Worm (Caenorhabditis elegans) whole organism, L4/young adult: ENCODE data around the gene F44E2.9.

Source experiments
- W03F9.2 ChIP-seq: fragments of 150-350 bp; optimal IDR thresholded peaks from 2 replicates; lab custom pipeline; 2014; ENCODE audit warnings: missing biosample characterization, missing genetic modification characterization
- dao-5 ChIP-seq: sonication (generic microtip); optimal IDR thresholded peaks from 2 replicates; lab custom pipeline; 2016; ENCODE audit warnings: missing genotype, missing genetic modification characterization, moderate library complexity, missing compliant biosample characterization
- him-1 ChIP-seq: sonication (generic microtip); optimal IDR thresholded peaks from 2 replicates; lab custom pipeline; 2016; ENCODE audit warnings: missing genotype, missing genetic modification reagents, missing genetic modification characterization, missing compliant biosample characterization

Gene F44E2.9

DNA sequence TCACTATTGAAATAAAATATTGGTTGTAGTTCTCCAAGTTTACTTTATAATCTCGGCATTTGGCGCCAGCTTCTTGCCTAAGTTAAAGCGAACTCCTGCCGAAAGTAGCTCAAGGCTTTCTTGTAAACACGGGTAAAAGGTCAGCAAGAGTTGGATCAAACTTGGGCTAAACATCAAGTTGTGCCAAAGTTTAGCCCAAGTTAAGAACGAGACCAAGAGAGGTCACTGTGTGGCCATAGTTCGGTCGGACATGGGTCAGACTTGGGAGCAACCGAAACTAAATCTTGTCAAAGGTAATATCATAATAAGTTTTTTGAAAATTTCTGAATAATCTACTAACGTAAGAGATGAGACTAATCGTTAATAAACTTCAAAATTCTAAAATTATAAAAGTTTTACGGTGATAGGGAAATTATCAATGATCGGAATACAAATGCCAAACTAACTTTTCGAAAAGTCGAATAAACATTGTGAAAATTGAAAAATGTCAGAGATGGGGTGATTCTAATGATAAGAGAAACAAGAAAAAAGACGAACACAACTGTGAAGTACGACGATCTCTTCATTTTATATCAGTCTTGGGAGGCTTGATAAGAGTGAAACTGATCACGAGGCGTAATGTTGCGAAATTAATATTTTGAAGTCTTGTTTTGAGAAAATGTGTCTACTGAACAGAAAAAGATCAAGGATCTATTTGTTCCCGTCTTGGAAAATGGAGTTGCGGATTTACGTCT is 17.8 kb upstream of the F44E2.9 start:
- TF ChIP-seq W03F9.2 (tag; lab: Kevin White, UChicago) (peak; percentile 22), dao-5 (no peak)

DNA sequence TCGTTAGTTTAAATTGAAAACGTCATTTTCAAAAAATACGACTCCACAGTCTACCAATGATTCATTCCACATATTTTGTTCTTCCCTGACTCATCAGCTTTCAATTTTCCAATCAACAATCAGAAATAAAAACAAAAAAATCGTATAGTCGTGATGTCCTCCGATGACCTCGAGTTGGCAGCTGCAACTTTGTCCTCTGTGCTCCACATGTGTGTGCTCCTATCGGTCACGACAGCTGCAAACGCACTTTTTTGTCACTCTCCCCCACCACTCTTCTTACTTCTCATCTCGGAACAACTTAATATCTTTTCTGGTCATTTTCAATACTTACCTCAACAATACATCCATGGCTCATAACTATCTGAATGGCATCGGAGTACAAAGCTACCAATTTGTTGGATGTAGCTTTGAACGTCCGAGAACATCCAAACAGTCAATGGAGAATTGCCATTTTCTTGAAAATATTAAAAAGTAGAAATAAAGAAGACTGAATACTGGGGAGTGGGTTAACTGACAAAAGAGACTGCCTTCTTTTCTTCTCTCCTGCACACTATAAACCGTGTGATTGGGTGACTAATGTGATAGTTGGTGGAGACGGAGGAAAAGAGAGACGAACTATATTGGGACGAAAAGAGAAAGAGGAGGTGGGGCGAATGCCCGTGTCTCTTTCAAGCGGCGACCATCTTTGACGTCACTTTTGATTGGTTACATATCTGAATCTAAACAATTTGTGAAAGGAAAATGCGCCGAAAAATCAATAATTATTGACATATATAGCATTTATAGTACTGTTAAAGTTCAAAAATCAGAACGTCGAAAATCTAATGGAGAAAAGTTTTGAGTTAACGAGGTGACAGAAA is 16.9 kb upstream of the F44E2.9 start:
- TF ChIP-seq dao-5 (no peak), him-1 (tag; lab: Kevin White, UChicago) (no peak), W03F9.2 (tag; lab: Kevin White, UChicago) (no peak)

DNA sequence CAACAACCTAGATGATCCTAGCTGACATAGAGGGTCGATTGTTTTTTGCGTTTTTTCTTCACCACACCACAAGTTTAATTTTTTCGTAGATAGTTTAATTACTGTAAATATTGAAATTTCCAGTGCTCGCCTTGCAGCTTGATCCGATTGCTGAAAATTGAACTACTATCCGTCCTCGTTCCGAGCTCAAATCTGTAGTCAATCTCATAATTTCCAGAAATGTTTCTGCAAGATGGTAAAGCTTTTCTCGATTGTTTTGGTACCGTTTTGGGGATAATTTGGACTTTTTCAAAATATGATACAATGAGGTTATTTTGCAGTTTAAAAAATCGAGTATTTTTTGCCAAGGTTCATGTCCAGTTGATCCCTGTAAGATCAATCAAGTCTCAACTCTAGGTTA is 15.7 kb upstream of the F44E2.9 start:
- TF ChIP-seq W03F9.2 (tag; lab: Kevin White, UChicago) (no peak), dao-5 (no peak), him-1 (tag; lab: Kevin White, UChicago) (no peak)

DNA sequence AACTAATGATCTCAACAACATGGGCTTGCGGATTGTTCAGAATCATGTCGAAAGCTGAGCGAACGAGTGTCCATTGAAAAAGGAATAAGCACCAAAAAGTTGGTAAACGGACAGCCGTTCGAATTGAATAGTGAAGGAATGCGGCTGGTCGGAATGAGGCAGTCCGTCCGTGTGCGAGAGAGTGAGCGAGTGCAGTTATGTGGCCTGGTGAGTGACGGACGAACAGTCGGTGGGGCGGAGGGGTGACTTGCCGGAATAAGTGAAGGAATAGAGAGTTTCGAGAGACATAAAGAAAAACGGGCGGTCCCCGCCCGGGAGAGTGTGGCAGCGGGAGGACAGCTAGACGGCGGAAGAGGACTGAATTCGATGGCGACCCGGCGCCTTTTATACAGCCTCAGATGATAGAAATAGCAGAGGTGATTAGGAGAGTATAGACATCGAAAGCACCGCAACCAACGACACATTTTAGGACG is 15.0 kb upstream of the F44E2.9 start:
- TF ChIP-seq dao-5 (peak; percentile 45), him-1 (tag; lab: Kevin White, UChicago) (no peak), W03F9.2 (tag; lab: Kevin White, UChicago) (peak; percentile 45)

DNA sequence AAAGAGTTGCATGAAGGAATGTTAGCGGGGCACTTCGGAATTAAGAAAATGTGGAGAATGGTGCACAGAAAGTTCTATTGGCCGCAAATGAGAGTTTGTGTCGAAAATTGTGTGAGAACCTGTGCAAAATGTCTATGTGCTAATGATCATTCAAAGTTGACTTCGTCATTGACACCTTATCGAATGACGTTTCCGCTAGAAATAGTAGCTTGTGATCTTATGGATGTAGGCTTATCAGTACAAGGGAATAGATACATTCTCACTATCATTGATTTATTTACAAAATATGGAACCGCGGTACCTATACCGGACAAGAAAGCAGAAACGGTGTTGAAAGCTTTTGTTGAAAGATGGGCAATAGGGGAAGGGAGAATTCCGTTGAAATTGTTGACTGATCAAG is 8.2 kb upstream of the F44E2.9 start:
- TF ChIP-seq him-1 (tag; lab: Kevin White, UChicago) = no peak
- no peak for TF ChIP-seq W03F9.2 (tag; lab: Kevin White, UChicago)
- TF ChIP-seq dao-5 = no peak

DNA sequence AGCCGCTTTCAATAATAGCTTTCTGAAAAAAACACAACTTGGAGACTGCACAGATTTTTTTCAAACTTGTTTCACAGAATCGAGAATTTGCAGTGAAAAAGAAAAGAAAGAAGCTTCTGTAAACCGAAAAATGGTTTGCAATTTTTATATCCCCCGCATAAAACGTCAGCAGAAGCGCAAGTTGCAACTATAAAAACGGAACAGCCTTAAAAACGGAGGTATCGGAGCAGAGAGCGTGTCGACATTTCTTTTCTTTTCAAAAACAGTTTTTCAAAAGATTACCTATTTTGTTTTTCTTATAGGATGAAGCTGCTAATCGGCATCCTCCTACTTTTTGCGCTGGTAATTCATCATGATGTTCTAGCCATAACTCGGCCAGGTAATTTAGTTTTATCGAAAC is 1.6 kb upstream of the F44E2.9 start, which contains the start of gene plg-1:
TSS of gene plg-1 (plus strand) at position 301 of the 400 bp plus-strand sequence.
- no peak for TF ChIP-seq W03F9.2 (tag; lab: Kevin White, UChicago)
- TF ChIP-seq dao-5 = no peak
- TF ChIP-seq him-1 (tag; lab: Kevin White, UChicago) = no peak

DNA sequence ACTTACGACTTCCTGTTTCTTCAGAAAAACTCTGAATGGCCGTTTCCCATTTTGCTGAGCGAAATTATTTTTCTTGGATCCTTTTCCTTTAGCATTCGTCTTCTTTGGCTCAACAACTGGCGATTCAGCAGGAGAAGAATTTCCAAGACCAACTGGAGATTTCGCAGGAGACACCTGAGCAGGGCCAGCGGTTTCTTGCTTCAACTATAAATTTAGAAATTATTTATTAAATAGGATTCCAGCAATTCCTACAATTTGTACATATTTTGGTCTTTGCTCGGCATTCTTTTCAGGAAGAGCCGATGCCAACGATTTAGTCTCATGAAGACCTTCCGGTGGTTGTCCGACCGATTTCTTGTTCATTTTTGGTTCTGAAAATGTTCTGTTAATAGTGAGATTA is 825 bp downstream of the F44E2.9 start, which contains the start of gene F44E2.8:
TSS of gene F44E2.8 (minus strand) at position 371 of the 400 bp plus-strand sequence.
- TF ChIP-seq dao-5 (no peak), W03F9.2 (tag; lab: Kevin White, UChicago) (no peak)

DNA sequence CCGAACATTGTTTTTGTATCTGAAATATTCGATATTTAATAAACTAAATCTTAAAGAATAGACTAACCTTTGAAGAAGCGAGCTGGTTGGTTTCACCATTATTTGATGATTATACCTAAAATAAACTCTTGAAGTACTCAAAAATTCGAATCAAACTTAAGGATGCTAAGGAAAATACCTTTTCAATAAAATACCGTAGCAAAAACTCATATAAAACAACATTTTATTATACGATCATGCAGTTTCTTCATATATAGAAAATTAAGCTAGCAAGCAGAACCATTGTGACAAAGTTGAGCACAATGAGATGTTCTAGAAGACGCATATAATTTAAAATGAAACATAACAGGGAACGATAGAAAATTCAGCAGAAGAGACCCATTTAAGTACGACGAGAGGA is 2.0 kb downstream of the F44E2.9 start, which contains the start of gene F44E2.7:
TSS of gene F44E2.7 (minus strand) at position 101 of the 400 bp plus-strand sequence.
- TF ChIP-seq W03F9.2 (tag; lab: Kevin White, UChicago) = no peak

DNA sequence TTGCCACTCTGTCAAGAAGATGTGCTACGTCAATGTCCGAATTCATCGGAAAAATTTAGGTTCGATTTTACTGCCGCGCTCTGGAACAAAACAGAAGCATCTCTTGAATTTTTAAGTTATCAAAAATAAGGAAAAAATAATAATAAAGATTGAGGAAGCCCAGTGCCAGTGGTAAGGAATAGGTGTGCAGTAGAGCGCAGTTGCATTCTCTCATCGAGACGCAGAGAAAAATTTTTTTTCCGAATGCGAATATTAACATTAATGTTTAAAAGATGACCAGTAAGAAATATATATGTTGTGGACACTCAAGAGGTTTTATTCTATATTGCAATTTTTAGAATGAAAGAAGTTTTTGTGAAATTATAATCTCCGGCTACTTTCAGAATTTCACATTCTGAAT is 2.6 kb downstream of the F44E2.9 start:
- TF ChIP-seq W03F9.2 (tag; lab: Kevin White, UChicago) (peak; percentile 73), him-1 (tag; lab: Kevin White, UChicago) (no peak), dao-5 (no peak)

DNA sequence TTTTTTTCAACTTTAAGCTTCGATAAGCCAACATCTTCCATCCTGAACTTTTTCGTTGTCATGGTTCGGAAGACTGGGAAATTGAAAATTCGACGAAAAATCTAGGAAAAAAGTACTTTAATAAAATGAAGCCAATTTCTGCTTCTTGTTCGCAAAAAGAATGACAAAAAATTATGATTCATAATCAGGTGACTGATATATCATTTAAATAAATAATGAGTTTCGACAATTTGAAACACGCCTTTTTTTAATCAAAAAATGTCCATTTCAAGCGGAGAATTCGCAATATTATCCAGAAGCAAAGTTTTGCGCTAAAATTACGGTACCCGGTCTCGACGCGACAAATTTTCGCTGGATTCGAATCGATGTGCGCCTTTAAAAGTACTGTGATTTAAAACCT is 5.2 kb downstream of the F44E2.9 start, which contains the start of gene F44E2.6:
TSS of gene F44E2.6 (minus strand) at position 101 of the 400 bp plus-strand sequence.
- TF ChIP-seq him-1 (tag; lab: Kevin White, UChicago) (no peak), W03F9.2 (tag; lab: Kevin White, UChicago) (no peak), dao-5 (no peak)

DNA sequence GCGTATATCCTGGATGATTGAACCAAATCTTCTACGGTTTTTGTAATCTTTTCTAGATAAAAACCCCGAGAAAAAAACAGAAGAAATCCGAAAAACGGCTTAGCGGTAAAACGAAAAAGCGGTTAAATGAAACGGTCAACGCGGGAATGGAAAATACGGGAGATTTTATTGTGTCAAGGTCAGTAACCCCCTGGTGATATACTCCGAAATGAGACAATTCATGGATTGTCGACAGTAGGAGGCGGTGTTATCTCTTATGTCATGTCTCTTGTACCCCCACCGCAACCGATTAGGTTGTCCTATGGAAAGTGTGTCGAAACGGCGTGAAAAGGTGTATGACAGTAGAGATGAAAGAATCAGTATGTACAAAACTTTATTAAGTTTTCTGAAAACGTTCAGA is 6.2 kb downstream of the F44E2.9 start:
- no peak for TF ChIP-seq W03F9.2 (tag; lab: Kevin White, UChicago)
- no peak for TF ChIP-seq dao-5
- no peak for TF ChIP-seq him-1 (tag; lab: Kevin White, UChicago)

DNA sequence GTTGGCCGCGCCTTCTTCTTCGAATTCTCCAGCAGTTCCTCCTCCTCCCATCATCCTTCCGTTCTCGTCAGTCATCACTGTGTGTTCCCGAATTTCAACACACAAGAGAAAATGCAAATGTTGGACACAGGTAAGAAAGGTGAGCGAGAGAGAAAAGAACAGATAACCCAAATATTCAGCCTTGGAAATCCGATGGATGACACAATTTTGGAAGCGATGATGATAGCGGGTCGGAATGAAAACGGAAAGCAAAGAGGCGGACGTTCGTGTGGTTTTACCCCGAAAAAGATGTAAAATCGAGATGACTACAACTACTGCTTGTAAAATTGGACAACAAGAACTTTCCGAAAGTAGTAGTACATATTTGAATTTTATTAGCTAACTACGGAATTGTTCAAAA is 10.5 kb downstream of the F44E2.9 start:
- TF ChIP-seq W03F9.2 (tag; lab: Kevin White, UChicago) (no peak), dao-5 (no peak), him-1 (tag; lab: Kevin White, UChicago) (no peak)

DNA sequence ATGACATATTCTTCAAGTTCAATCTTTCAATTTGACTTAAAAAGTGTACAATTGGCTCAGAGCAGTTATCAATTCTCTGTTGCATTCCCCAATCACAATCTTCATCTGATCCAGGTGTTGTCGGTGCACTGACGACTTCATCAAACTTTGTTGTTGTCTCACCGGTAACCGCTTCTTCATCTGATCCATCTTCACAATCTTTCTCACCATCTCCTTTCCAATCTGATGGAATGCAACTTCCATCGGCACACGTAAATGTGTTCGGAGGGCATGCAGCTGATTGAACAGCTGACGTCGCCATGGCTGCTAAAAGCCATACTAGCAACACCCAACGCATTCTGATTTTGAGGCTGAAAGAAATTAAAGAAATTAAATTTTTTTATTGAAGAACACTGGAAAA is 12.3 kb downstream of the F44E2.9 start, which contains the start of gene F44E2.4:
TSS of gene F44E2.4 (minus strand) at position 350 of the 400 bp plus-strand sequence.
- TF ChIP-seq him-1 (tag; lab: Kevin White, UChicago) = no peak
- no peak for TF ChIP-seq W03F9.2 (tag; lab: Kevin White, UChicago)
- no peak for TF ChIP-seq dao-5
